Worm (Caenorhabditis elegans) whole organism, L2 larva: ENCODE results near the gene clec-43.

Source experiments
- F13H6.1 ChIP-seq: sonication (generic microtip); optimal IDR thresholded peaks from 2 replicates; lab custom pipeline; 2016; ENCODE audit warnings: missing genetic modification characterization, missing compliant biosample characterization
- lin-13 ChIP-seq: fragments of 150-350 bp; optimal IDR thresholded peaks from 2 replicates; lab custom pipeline; 2014; ENCODE audit warnings: missing biosample characterization, missing genetic modification reagents, missing genetic modification characterization
- nhr-23 ChIP-seq: fragments of 150-350 bp; optimal IDR thresholded peaks from 2 replicates; lab custom pipeline; 2014; ENCODE audit warnings: missing biosample characterization, missing genetic modification reagents, missing genetic modification characterization
- nhr-237 ChIP-seq: fragments of 150-350 bp; optimal IDR thresholded peaks from 2 replicates; lab custom pipeline; 2014; ENCODE audit warnings: missing biosample characterization, missing genetic modification characterization

ce11 chrII:953052-953451 is 9.2 kb downstream of the clec-43 start:
- no peak for TF ChIP-seq lin-13
- no peak for TF ChIP-seq nhr-237
- TF ChIP-seq F13H6.1 (tag; lab: Kevin White, UChicago): no peak
- no peak for TF ChIP-seq nhr-23 (tag; lab: Kevin White, UChicago)
